Worm (Caenorhabditis elegans) whole organism, L1 larva: Measurements from ENCODE around the gene twk-7.

Source experiments
- ceh-82 ChIP-seq, 3 experiments: fragments of 150-350 bp in 1 of 3; sonication (generic microtip) in 2 of 3; optimal IDR thresholded peaks; 2 replicates each; lab custom pipeline; 2014 to 2017; ENCODE audit warnings: missing biosample characterization in 3 of 3, missing genetic modification characterization in 3 of 3
- ets-5 ChIP-seq: fragments of 200-800 bp; sonication (Bioruptor generic); IDR thresholded peaks from 2 replicates; pipeline ENCODE4 v1.3.6; 2022; ENCODE audit warnings: missing genetic modification characterization, missing compliant biosample characterization
- nhr-11 ChIP-seq: fragments of 150-350 bp; optimal IDR thresholded peaks from 2 replicates; lab custom pipeline; 2014; ENCODE audit warnings: missing biosample characterization, missing genetic modification characterization

- TF ChIP-seq ets-5 (no peak), ceh-82 (tag; optimal IDR thresholded peaks at IDR 0.05; lab: Kevin White, UChicago) (no peak), nhr-11 (tag; lab: Kevin White, UChicago) (no peak)
Observed at ce11 chrIII:8685590-8686240, 42.2 kb upstream of the twk-7 start.
